Worm (Caenorhabditis elegans) whole organism, young adult: ENCODE measurements around the gene rtfo-1.
A peak's percentile ranks its signal among the peaks of the same experiment; 100 is the strongest.

Source experiments
- B0336.3 ChIP-seq: fragments of 200-800 bp; sonication (Bioruptor generic); IDR thresholded peaks from 2 replicates; pipeline ENCODE4 v1.3.6; 2022; ENCODE audit warnings: missing genetic modification characterization, missing compliant biosample characterization
- C06A6.2 ChIP-seq: fragments of 200-800 bp; sonication (Bioruptor generic); conservative IDR thresholded peaks from 2 replicates; pipeline ENCODE4 v1.3.6; 2022; ENCODE audit warnings: missing genetic modification characterization, missing compliant biosample characterization
- lin-40 ChIP-seq: sonication (generic microtip); optimal IDR thresholded peaks from 2 replicates; lab custom pipeline; 2016; ENCODE audit warnings: missing genetic modification characterization, mild to moderate bottlenecking, missing compliant biosample characterization, missing genotype, missing genetic modification reagents
- madf-8 ChIP-seq: fragments of 200-800 bp; sonication (Bioruptor generic); conservative IDR thresholded peaks from 2 replicates; pipeline ENCODE4 v1.3.6; 2022; ENCODE audit warnings: missing genetic modification reagents, missing genetic modification characterization, missing compliant biosample characterization
- nfya-1 ChIP-seq: sonication (generic microtip); optimal IDR thresholded peaks from 2 replicates; lab custom pipeline; 2017; ENCODE audit warnings: antibody characterized with exemption, missing compliant biosample characterization, missing genetic modification characterization, borderline replicate concordance; ENCODE audit not compliant: insufficient read depth
- pha-4 ChIP-seq: fragments of 150-350 bp; sonication (generic microtip); optimal IDR thresholded peaks from 2 replicates; lab custom pipeline; 2014; ENCODE audit warnings: missing biosample characterization, missing genetic modification reagents, missing genetic modification characterization
- unc-130 ChIP-seq: sonication (generic microtip); optimal IDR thresholded peaks from 2 replicates; lab custom pipeline; 2016; ENCODE audit warnings: missing genetic modification reagents, missing genetic modification characterization, missing compliant biosample characterization

- TF ChIP-seq lin-40 (tag; lab: Kevin White, UChicago) (peak; percentile 28), pha-4 (no peak), C06A6.2 (GFP tag; lab: Robert Waterston, UW) (no peak), nfya-1 (tag; lab: Kevin White, UChicago) (no peak), unc-130 (peak; percentile 89), B0336.3 (peak; percentile 82), madf-8 (peak; percentile 91)
Measured at ce11 chrV:9549459-9549858, 33.0 kb downstream of the rtfo-1 start, which contains the start of gene nstp-10.
